Worm (Caenorhabditis elegans): Measurements from ENCODE around the gene lido-1.

DNA sequence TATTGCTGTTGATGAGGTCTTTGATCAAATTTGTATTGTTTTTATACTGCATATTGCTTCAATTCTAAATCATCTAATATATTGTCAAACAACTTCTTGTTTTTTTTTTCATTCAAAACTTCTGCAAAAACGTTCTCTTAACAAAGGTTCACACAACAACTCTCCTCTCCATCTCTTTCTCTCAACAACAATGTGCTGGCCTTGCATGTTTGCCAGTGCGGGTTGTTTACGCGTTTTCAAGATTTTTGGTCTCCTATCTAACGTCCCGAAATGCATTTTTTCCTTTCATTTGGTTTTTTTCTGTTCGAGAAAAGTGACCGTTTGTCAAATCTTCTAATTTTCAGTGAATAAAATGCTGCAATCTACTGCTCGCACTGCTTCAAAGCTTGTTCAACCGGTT is 3.9 kb downstream of the lido-1 start, which contains the start of gene sod-3:
- TF ChIP-seq nhr-11 (tag; optimal IDR thresholded peaks at IDR 0.05) (no peak), egl-27 (tag; optimal IDR thresholded peaks at IDR 0.05) (no peak), zag-1 (tag; optimal IDR thresholded peaks at IDR 0.05) (no peak), lin-13 (GFP tag; optimal IDR thresholded peaks at IDR 0.05) (no peak), alr-1 (tag; optimal IDR thresholded peaks at IDR 0.05) (no peak), ZK546.5 (tag; optimal IDR thresholded peaks at IDR 0.05) (no peak), unc-39 (tag; optimal IDR thresholded peaks at IDR 0.05) (no peak), skn-1 (tag; optimal IDR thresholded peaks at IDR 0.05) (no peak), aly-2 (tag; optimal IDR thresholded peaks at IDR 0.05) (no peak)

All from whole organism, L2 larva.